Fruit fly (Drosophila melanogaster): ENCODE results near the gene dnt.

Gene dnt

DNA sequence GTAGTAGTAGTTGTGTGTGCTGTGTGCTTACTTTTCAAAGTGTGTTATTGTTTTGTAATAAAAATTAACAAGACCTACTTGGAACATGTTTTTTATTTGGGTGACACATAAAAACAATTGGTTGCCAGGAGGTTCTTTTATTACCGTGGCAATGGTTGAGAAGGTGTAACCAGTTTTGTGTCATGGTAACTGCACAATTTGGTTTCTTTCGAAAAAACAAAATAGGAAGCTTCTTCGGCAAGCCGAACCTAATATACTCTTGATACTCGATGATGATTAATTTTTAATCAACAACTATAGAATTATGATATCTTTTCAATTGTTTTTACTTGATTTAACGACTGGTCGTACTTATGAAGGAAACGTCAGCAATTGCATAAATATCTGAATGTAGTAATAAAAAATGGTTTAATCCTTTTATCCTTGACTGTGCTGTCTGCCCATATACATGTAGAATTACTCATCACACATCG lies 63.2 kb downstream of the dnt start, which contains the start of the genes CG17564 and CG10750:
TSS of gene CG17564 (minus strand) at position 101 of the 473 bp plus-strand sequence.
TSS of gene CG10750 (plus strand) at position 423 of the 473 bp plus-strand sequence.
- TF ChIP-seq CG8359 (GFP tag; optimal IDR thresholded peaks at IDR 0.05; ENCODE audit: borderline replicate concordance) (no peak), CTCF (GFP tag; optimal IDR thresholded peaks at IDR 0.05) (no peak), MTF-1 (GFP tag; optimal IDR thresholded peaks at IDR 0.05; ENCODE audit: borderline replicate concordance) (no peak), CG12299 (tag; optimal IDR thresholded peaks at IDR 0.05) (no peak), eyg (GFP tag; optimal IDR thresholded peaks at IDR 0.05) (no peak), nmo (GFP tag; optimal IDR thresholded peaks at IDR 0.05) (no peak), CG17385 (GFP tag; optimal IDR thresholded peaks at IDR 0.05) (no peak), HHEX (GFP tag; optimal IDR thresholded peaks at IDR 0.05) (no peak), dpn (GFP tag; optimal IDR thresholded peaks at IDR 0.05) (no peak), CG33557 (GFP tag; optimal IDR thresholded peaks at IDR 0.05) (no peak), inv (GFP tag; IDR thresholded peaks at IDR 0.05; ENCODE audit: partially characterized antibody) (no peak), CG9727 (GFP tag; optimal IDR thresholded peaks at IDR 0.05) (no peak), jing (GFP tag; optimal IDR thresholded peaks at IDR 0.05) (no peak), Xrp1 (GFP tag; IDR thresholded peaks at IDR 0.05) (no peak)

DNA sequence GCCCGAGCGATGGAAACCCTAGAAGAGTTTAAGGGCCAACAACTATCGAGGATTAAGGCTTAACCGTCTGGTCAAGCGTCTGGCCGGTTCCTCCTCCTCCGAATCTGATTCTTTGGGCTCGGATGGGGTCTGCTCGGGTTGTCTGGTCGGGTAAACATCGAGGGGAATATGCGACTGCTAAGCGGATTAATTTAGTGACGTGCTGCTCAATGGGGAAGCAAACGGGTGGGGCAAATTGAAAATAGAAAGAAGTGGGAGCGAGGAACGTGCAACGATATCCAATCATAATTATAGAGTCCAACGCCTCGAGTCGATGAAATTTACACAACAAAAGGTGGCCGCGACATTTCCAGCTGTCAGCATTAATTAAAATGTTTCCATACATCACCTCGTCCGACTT lies 66.3 kb downstream of the dnt start:
- no peak for TF ChIP-seq Abd-B (GFP tag; optimal IDR thresholded peaks at IDR 0.05)
- TF ChIP-seq Fer2 (tag; optimal IDR thresholded peaks at IDR 0.05), result no peak
- peak; percentile 93 for TF ChIP-seq oc (tag; optimal IDR thresholded peaks at IDR 0.05)
- peak; percentile 0 for TF ChIP-seq abd-A (tag; optimal IDR thresholded peaks at IDR 0.05)
- peak; percentile 2 for TF ChIP-seq sd (tag; optimal IDR thresholded peaks at IDR 0.05)
- peak; percentile 46 for TF ChIP-seq kni (GFP tag; optimal IDR thresholded peaks at IDR 0.05)
- no peak for TF ChIP-seq Nf-YC (tag; optimal IDR thresholded peaks at IDR 0.05)
- TF ChIP-seq Sox102F (GFP tag; optimal IDR thresholded peaks at IDR 0.05), result no peak

Measured in whole organism, embryonic.